1 fruit fly cellular context compared by ENCODE assay signal in the genomic region with DNA sequence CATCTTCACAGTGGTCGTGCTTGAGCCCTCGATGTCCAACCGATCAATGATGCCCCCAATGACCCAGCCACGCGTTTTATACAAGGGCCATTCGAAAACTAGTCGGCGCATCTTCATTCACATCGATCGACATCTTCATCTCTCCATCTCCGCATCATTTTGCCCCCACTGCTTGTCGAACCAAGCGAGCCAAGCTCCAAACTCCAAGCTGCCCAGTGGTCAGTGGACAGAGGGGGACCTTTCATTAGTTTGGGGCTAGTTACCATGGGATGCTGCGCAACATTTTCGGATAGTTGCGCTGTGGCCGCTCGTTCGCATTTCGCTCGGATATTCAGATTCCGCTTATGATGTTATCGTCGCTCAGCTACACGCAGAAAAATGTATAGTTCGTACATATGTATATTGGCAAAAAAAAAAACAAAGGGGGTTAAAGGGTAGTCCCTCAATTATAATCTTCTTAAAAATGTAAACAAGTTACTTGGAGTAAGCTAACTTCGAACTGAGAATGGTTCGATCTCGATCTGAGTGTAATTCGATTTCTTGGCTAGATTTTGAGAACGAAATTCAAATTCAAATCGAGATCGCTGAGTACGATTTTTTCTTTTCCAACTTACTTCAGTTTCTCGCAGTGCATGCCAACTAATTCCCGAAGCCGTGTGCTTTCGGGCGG.
TF ChIP-seq lines count a peak whose summit lies in the region.

A gene (minus strand): TSS at position 51 of the 670 bp plus-strand sequence.

TF ChIP-seq in whole organism, embryonic, 481 proteins besides CTCF, POLR2A, EP300 and RAD21 (continued from another document):
- no peak for TF ChIP-seq chinmo (GFP tag; IDR thresholded peaks at IDR 0.05; lab: Robert Waterston, UW; ENCODE audit: partially characterized antibody)
- TF ChIP-seq CG12236 (GFP tag; optimal IDR thresholded peaks at IDR 0.05; lab: Kevin White, UChicago), result no peak
- no peak for TF ChIP-seq CG10565 (GFP tag; optimal IDR thresholded peaks at IDR 0.05; lab: Kevin White, UChicago)
- no peak for TF ChIP-seq croc (GFP tag; conservative IDR thresholded peaks at IDR 0.05; lab: Robert Waterston, UW)
- TF ChIP-seq az2 (GFP tag; optimal IDR thresholded peaks at IDR 0.05; lab: Kevin White, UChicago), result no peak
